Worm (Caenorhabditis elegans) whole organism, early embryonic: ENCODE results near the gene C42C1.12.

Experiments
- B0310.2 ChIP-seq: sonication (generic microtip); optimal IDR thresholded peaks from 2 replicates; lab custom pipeline; 2016; ENCODE audit warnings: mild to moderate bottlenecking, missing genetic modification characterization, missing compliant biosample characterization
- F13C5.2 ChIP-seq: sonication (generic microtip); optimal IDR thresholded peaks from 2 replicates; lab custom pipeline; 2017; ENCODE audit warnings: mild to moderate bottlenecking, missing genetic modification characterization, inconsistent platforms, missing compliant biosample characterization
- aly-1 ChIP-seq: sonication (generic microtip); optimal IDR thresholded peaks from 2 replicates; lab custom pipeline; 2016; ENCODE audit warnings: missing genetic modification characterization, missing compliant biosample characterization
- ama-1 ChIP-seq: fragments of 150-350 bp; optimal IDR thresholded peaks from 2 replicates; lab custom pipeline; 2014
- ceh-13 ChIP-seq: fragments of 200-800 bp; sonication (Bioruptor generic); optimal IDR thresholded peaks from 2 replicates; lab custom pipeline; 2018; ENCODE audit warnings: mild to moderate bottlenecking, missing genetic modification characterization, missing compliant biosample characterization
- ceh-36 ChIP-seq: sonication (generic microtip); optimal IDR thresholded peaks from 2 replicates; lab custom pipeline; 2016; ENCODE audit warnings: missing genetic modification characterization, inconsistent platforms, missing compliant biosample characterization
- ets-7 ChIP-seq: sonication (generic microtip); optimal IDR thresholded peaks from 2 replicates; lab custom pipeline; 2016; ENCODE audit warnings: missing genotype, missing genetic modification characterization, missing compliant biosample characterization
- flt-1 ChIP-seq: fragments of 200-800 bp; sonication (Bioruptor generic); IDR thresholded peaks from 2 replicates; pipeline ENCODE4 v1.3.6; 2022; ENCODE audit warnings: missing genetic modification characterization, missing compliant biosample characterization
- hmbx-1 ChIP-seq: sonication (generic microtip); optimal IDR thresholded peaks from 2 replicates; lab custom pipeline; 2016; ENCODE audit warnings: mild to moderate bottlenecking, missing genetic modification characterization, missing compliant biosample characterization
- hmg-4 ChIP-seq: fragments of 200-800 bp; sonication (Bioruptor generic); optimal IDR thresholded peaks from 2 replicates; lab custom pipeline; 2018; ENCODE audit warnings: mild to moderate bottlenecking, missing genetic modification characterization, missing compliant biosample characterization
- hnd-1 ChIP-seq: sonication (generic microtip); optimal IDR thresholded peaks from 2 replicates; lab custom pipeline; 2016; ENCODE audit warnings: missing genetic modification characterization, missing compliant biosample characterization
- pes-1 ChIP-seq: fragments of 200-800 bp; sonication (Bioruptor generic); IDR thresholded peaks from 2 replicates; pipeline ENCODE4 v1.3.6; 2022; ENCODE audit warnings: missing genetic modification reagents, missing genetic modification characterization, missing compliant biosample characterization
- scrt-1 ChIP-seq: fragments of 200-800 bp; sonication (Bioruptor generic); IDR thresholded peaks from 2 replicates; pipeline ENCODE4 v1.3.6; 2022; ENCODE audit warnings: missing genetic modification characterization, missing compliant biosample characterization
- sea-1 ChIP-seq: fragments of 200-800 bp; sonication (Bioruptor generic); conservative IDR thresholded peaks from 2 replicates; pipeline ENCODE4 v1.3.6; 2022; ENCODE audit warnings: missing genetic modification characterization, missing compliant biosample characterization
- tbx-11 ChIP-seq: fragments of 200-800 bp; sonication (Bioruptor generic); IDR thresholded peaks from 2 replicates; pipeline ENCODE4 v1.3.6; 2022; ENCODE audit warnings: missing genetic modification characterization, missing compliant biosample characterization
- tbx-37 ChIP-seq: fragments of 200-800 bp; sonication (Bioruptor generic); conservative IDR thresholded peaks from 2 replicates; pipeline ENCODE4 v1.3.6; 2022; ENCODE audit warnings: missing genetic modification reagents, missing genetic modification characterization, missing compliant biosample characterization
- tra-4 ChIP-seq: sonication (generic microtip); optimal IDR thresholded peaks from 2 replicates; lab custom pipeline; 2017; ENCODE audit warnings: missing genetic modification characterization, missing compliant biosample characterization

Gene C42C1.12

ce11 chrIV:12302885-12303284 lies 20.9 kb upstream of the C42C1.12 start:
- TF ChIP-seq sea-1 (GFP tag; lab: Robert Waterston, UW) (no peak), ama-1 (lab: Kevin White, UChicago) (no peak), hnd-1 (tag; lab: Kevin White, UChicago) (no peak), tbx-11 (GFP tag; lab: Robert Waterston, UW) (no peak), flt-1 (GFP tag; lab: Robert Waterston, UW) (no peak), ceh-36 (tag; lab: Kevin White, UChicago) (no peak), tbx-37 (GFP tag; lab: Robert Waterston, UW) (no peak), ets-7 (tag; lab: Kevin White, UChicago) (no peak), tra-4 (tag; lab: Kevin White, UChicago) (no peak), F13C5.2 (tag; lab: Kevin White, UChicago) (no peak), aly-1 (tag; lab: Kevin White, UChicago) (no peak), pes-1 (GFP tag; lab: Robert Waterston, UW) (no peak), B0310.2 (tag; lab: Kevin White, UChicago) (no peak), scrt-1 (GFP tag; lab: Robert Waterston, UW) (no peak), hmg-4 (GFP tag; lab: Kevin White, UChicago) (no peak), hmbx-1 (tag; lab: Kevin White, UChicago) (no peak), ceh-13 (GFP tag; lab: Kevin White, UChicago) (no peak)

ce11 chrIV:12301161-12301560 lies 19.2 kb upstream of the C42C1.12 start, which contains the start of gene oac-59:
TSS of gene oac-59 (minus strand) at chrIV:12301261.
- TF ChIP-seq F13C5.2 (tag; lab: Kevin White, UChicago) (no peak), hmbx-1 (tag; lab: Kevin White, UChicago) (no peak), ets-7 (tag; lab: Kevin White, UChicago) (no peak), flt-1 (GFP tag; lab: Robert Waterston, UW) (no peak), aly-1 (tag; lab: Kevin White, UChicago) (no peak), B0310.2 (tag; lab: Kevin White, UChicago) (no peak), ceh-13 (GFP tag; lab: Kevin White, UChicago) (no peak), tbx-37 (GFP tag; lab: Robert Waterston, UW) (no peak), tbx-11 (GFP tag; lab: Robert Waterston, UW) (no peak), scrt-1 (GFP tag; lab: Robert Waterston, UW) (no peak), hmg-4 (GFP tag; lab: Kevin White, UChicago) (no peak), tra-4 (tag; lab: Kevin White, UChicago) (no peak)

ce11 chrIV:12294770-12295169 lies 12.8 kb upstream of the C42C1.12 start:
- TF ChIP-seq pes-1 (GFP tag; lab: Robert Waterston, UW) = 0 out of 2 replicates have a peak, but pooled peaks have one; percentile 19

- TF ChIP-seq ets-7 (tag; lab: Kevin White, UChicago) = no peak
- no peak for TF ChIP-seq tbx-37 (GFP tag; lab: Robert Waterston, UW)
- TF ChIP-seq scrt-1 (GFP tag; lab: Robert Waterston, UW) = no peak
- no peak for TF ChIP-seq sea-1 (GFP tag; lab: Robert Waterston, UW)
- TF ChIP-seq tbx-11 (GFP tag; lab: Robert Waterston, UW) = no peak
- TF ChIP-seq aly-1 (tag; lab: Kevin White, UChicago) = no peak
- TF ChIP-seq ama-1 (lab: Kevin White, UChicago) = no peak
- TF ChIP-seq hmg-4 (GFP tag; lab: Kevin White, UChicago) = no peak
Measured at ce11 chrIV:12290744-12291143, 8.7 kb upstream of the C42C1.12 start, which contains the start of gene C42C1.8. TSS of gene C42C1.8 (plus strand) at chrIV:12291044.

- TF ChIP-seq sea-1 (GFP tag; lab: Robert Waterston, UW) (no peak), ceh-36 (tag; lab: Kevin White, UChicago) (no peak), hnd-1 (tag; lab: Kevin White, UChicago) (no peak), B0310.2 (tag; lab: Kevin White, UChicago) (no peak), tra-4 (tag; lab: Kevin White, UChicago) (no peak), tbx-11 (GFP tag; lab: Robert Waterston, UW) (no peak), ceh-13 (GFP tag; lab: Kevin White, UChicago) (no peak), flt-1 (GFP tag; lab: Robert Waterston, UW) (no peak), ama-1 (lab: Kevin White, UChicago) (no peak), scrt-1 (GFP tag; lab: Robert Waterston, UW) (no peak), hmbx-1 (tag; lab: Kevin White, UChicago) (no peak), aly-1 (tag; lab: Kevin White, UChicago) (no peak), ets-7 (tag; lab: Kevin White, UChicago) (no peak), tbx-37 (GFP tag; lab: Robert Waterston, UW) (no peak), F13C5.2 (tag; lab: Kevin White, UChicago) (no peak), hmg-4 (GFP tag; lab: Kevin White, UChicago) (no peak), pes-1 (GFP tag; lab: Robert Waterston, UW) (no peak)
Measured at ce11 chrIV:12289149-12289548, 7.1 kb upstream of the C42C1.12 start, which contains the start of gene C42C1.9. TSS of gene C42C1.9 (plus strand) at chrIV:12289449.

ce11 chrIV:12287628-12288027 lies 5.6 kb upstream of the C42C1.12 start, which contains the start of gene erl-1:
TSS of gene erl-1 (plus strand) at chrIV:12287928.
- no peak for TF ChIP-seq ceh-36 (tag; lab: Kevin White, UChicago)
- no peak for TF ChIP-seq aly-1 (tag; lab: Kevin White, UChicago)
- TF ChIP-seq flt-1 (GFP tag; lab: Robert Waterston, UW) = no peak

- TF ChIP-seq ama-1 (lab: Kevin White, UChicago) (no peak), ceh-36 (tag; lab: Kevin White, UChicago) (no peak), B0310.2 (tag; lab: Kevin White, UChicago) (no peak), pes-1 (GFP tag; lab: Robert Waterston, UW) (no peak), tbx-11 (GFP tag; lab: Robert Waterston, UW) (no peak), tra-4 (tag; lab: Kevin White, UChicago) (no peak)
Measured at ce11 chrIV:12282873-12283272, 866 bp upstream of the C42C1.12 start, which contains the start of gene hpo-12. TSS of gene hpo-12 (plus strand) at chrIV:12283173.
